Worm (Caenorhabditis elegans): Measurements from ENCODE around the gene bath-37.

DNA sequence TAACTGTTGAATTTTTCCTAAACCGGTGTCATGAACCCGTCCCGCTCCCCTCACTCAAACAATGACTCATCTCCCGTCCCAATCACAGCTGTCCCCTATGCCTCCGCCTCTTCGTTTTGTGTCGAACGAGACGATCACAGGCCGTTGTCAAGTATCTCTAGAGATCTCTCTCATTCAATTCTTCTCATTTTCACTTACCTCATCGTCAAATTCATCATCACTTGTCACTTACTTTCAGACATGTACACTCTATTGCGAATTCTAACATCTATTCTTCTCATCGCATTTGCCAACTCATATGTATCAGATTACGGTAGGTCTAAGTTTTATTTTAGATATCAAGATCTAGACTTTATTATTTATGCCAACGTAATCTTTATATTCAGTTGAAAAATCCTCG, 11.2 kb upstream of the bath-37 start, which contains the start of gene K08E4.3:
- peak; percentile 77 for TF ChIP-seq unc-62 (GFP tag; optimal IDR thresholded peaks at IDR 0.05)
- no peak for TF ChIP-seq M03D4.4 (tag; optimal IDR thresholded peaks at IDR 0.05)
- TF ChIP-seq snpc-4 (tag; optimal IDR thresholded peaks at IDR 0.05), result no peak
- no peak for TF ChIP-seq elt-3 (tag; optimal IDR thresholded peaks at IDR 0.05)
- no peak for TF ChIP-seq lsy-2 (tag; optimal IDR thresholded peaks at IDR 0.05)
- TF ChIP-seq lin-13 (tag; optimal IDR thresholded peaks at IDR 0.05), result no peak
- no peak for TF ChIP-seq ceh-43 (GFP tag; optimal IDR thresholded peaks at IDR 0.05)
- no peak for TF ChIP-seq ceh-83 (GFP tag; optimal IDR thresholded peaks at IDR 0.05)
- TF ChIP-seq nhr-28 (tag; optimal IDR thresholded peaks at IDR 0.05), result no peak
- no peak for TF ChIP-seq unc-39 (tag; optimal IDR thresholded peaks at IDR 0.05)
- TF ChIP-seq blmp-1 (tag; optimal IDR thresholded peaks at IDR 0.05), result no peak
- no peak for TF ChIP-seq drap-1 (GFP tag; optimal IDR thresholded peaks at IDR 0.05)

Data from whole organism, mixed stage, embryonic.